Worm (Caenorhabditis elegans): Measurements from ENCODE around the gene mib-1.

ce11 chrIII:11248897-11249296 is 41.6 kb downstream of the mib-1 start:
- TF ChIP-seq tab-1 (GFP tag; IDR thresholded peaks at IDR 0.05) (no peak), med-1 (GFP tag; optimal IDR thresholded peaks at IDR 0.05; ENCODE audit: insufficient read depth) (no peak), flt-1 (GFP tag; IDR thresholded peaks at IDR 0.05) (no peak), ztf-23 (GFP tag; IDR thresholded peaks at IDR 0.05) (no peak), T22C8.4 (GFP tag; IDR thresholded peaks at IDR 0.05) (no peak), ref-1 (GFP tag; conservative IDR thresholded peaks at IDR 0.05) (no peak)

All from whole organism, midembryonic.